Worm (Caenorhabditis elegans) whole organism, young adult: ENCODE measurements around the gene mboa-2.

Source experiments
- F23B12.7 ChIP-seq: sonication (generic microtip); optimal IDR thresholded peaks from 2 replicates; lab custom pipeline; 2017; ENCODE audit warnings: missing genetic modification characterization, mild to moderate bottlenecking, missing compliant biosample characterization, antibody characterized with exemption, moderate library complexity; ENCODE audit not compliant: insufficient read depth
- F33H1.4 ChIP-seq: fragments of 200-800 bp; sonication (Bioruptor generic); IDR thresholded peaks from 2 replicates; pipeline ENCODE4 v1.3.6; 2022; ENCODE audit warnings: missing genetic modification reagents, missing genetic modification characterization, missing compliant biosample characterization
- F39B2.1 ChIP-seq: fragments of 200-800 bp; sonication (Bioruptor generic); IDR thresholded peaks from 2 replicates; pipeline ENCODE4 v1.3.6; 2022; ENCODE audit warnings: missing genetic modification reagents, missing genetic modification characterization, missing compliant biosample characterization
- F49E8.2 ChIP-seq: sonication (generic microtip); optimal IDR thresholded peaks from 3 replicates; lab custom pipeline; 2017; ENCODE audit warnings: missing genetic modification characterization, mild to moderate bottlenecking, missing compliant biosample characterization, antibody characterized with exemption, moderate library complexity; ENCODE audit not compliant: insufficient read depth
- F52B5.7 ChIP-seq: sonication (generic microtip); optimal IDR thresholded peaks from 2 replicates; lab custom pipeline; 2016; ENCODE audit warnings: mild to moderate bottlenecking, missing genetic modification characterization, missing compliant biosample characterization
- T26A5.8 ChIP-seq: sonication (generic microtip); optimal IDR thresholded peaks from 2 replicates; lab custom pipeline; 2016; ENCODE audit warnings: missing genetic modification characterization, missing compliant biosample characterization
- Y53F4B.3 ChIP-seq: fragments of 200-800 bp; sonication (Bioruptor generic); IDR thresholded peaks from 2 replicates; pipeline ENCODE4 v1.3.6; 2022; ENCODE audit warnings: missing genetic modification reagents, missing genetic modification characterization, missing compliant biosample characterization
- Y56A3A.18 ChIP-seq: fragments of 200-800 bp; sonication (Bioruptor generic); IDR thresholded peaks from 2 replicates; pipeline ENCODE4 v1.3.6; 2022; ENCODE audit warnings: missing genetic modification reagents, missing genetic modification characterization, missing compliant biosample characterization
- aptf-3 ChIP-seq: fragments of 200-800 bp; sonication (Bioruptor generic); IDR thresholded peaks from 2 replicates; pipeline ENCODE4 v1.3.6; 2022; ENCODE audit warnings: missing genetic modification characterization, missing compliant biosample characterization
- atf-7 ChIP-seq: sonication (generic microtip); optimal IDR thresholded peaks from 2 replicates; lab custom pipeline; 2017; ENCODE audit warnings: mild to moderate bottlenecking, missing genetic modification characterization, missing compliant biosample characterization
- attf-3 ChIP-seq: fragments of 200-800 bp; sonication (Bioruptor generic); conservative IDR thresholded peaks from 2 replicates; pipeline ENCODE4 v1.3.6; 2022; ENCODE audit warnings: missing genetic modification reagents, missing genetic modification characterization, missing compliant biosample characterization
- bed-1 ChIP-seq: fragments of 200-800 bp; sonication (Bioruptor generic); IDR thresholded peaks from 2 replicates; pipeline ENCODE4 v1.3.6; 2022; ENCODE audit warnings: missing genetic modification reagents, missing genetic modification characterization, missing compliant biosample characterization
- bed-2 ChIP-seq: fragments of 200-800 bp; sonication (Bioruptor generic); IDR thresholded peaks from 2 replicates; pipeline ENCODE4 v1.3.6; 2022; ENCODE audit warnings: missing genetic modification reagents, missing genetic modification characterization, missing compliant biosample characterization
- cebp-1 ChIP-seq, 2 experiments: fragments of 200-800 bp in 1 of 2; sonication (Bioruptor generic) in 1 of 2; sonication (generic microtip) in 1 of 2; IDR thresholded peaks in 1 of 2; optimal IDR thresholded peaks in 1 of 2; 2 replicates each; pipeline versions ENCODE4 v1.3.6 to Lab custom; 2017 to 2022; ENCODE audit warnings: missing compliant biosample characterization in 2 of 2, missing genetic modification characterization in 2 of 2, mild to moderate bottlenecking in 1 of 2, missing genetic modification reagents in 1 of 2, moderate library complexity in 1 of 2
- ceh-100 ChIP-seq: fragments of 200-800 bp; sonication (Bioruptor generic); IDR thresholded peaks from 2 replicates; pipeline ENCODE4 v1.3.6; 2022; ENCODE audit warnings: missing genetic modification reagents, missing genetic modification characterization, missing compliant biosample characterization
- ceh-40 ChIP-seq: fragments of 200-800 bp; sonication (Bioruptor generic); IDR thresholded peaks from 2 replicates; pipeline ENCODE4 v1.3.6; 2022; ENCODE audit warnings: missing genetic modification characterization, missing compliant biosample characterization
- ceh-79 ChIP-seq: sonication (generic microtip); optimal IDR thresholded peaks from 2 replicates; lab custom pipeline; 2017; ENCODE audit warnings: mild to moderate bottlenecking, missing genetic modification characterization, missing compliant biosample characterization
- dox-1 ChIP-seq: fragments of 200-800 bp; sonication (Bioruptor generic); IDR thresholded peaks from 2 replicates; pipeline ENCODE4 v1.3.6; 2022; ENCODE audit warnings: missing genetic modification reagents, missing genetic modification characterization, missing compliant biosample characterization
- dpff-1 ChIP-seq: sonication (generic microtip); optimal IDR thresholded peaks from 2 replicates; lab custom pipeline; 2017; ENCODE audit warnings: mild to moderate bottlenecking, missing genetic modification characterization, missing compliant biosample characterization
- dpl-1 ChIP-seq: fragments of 150-350 bp; optimal IDR thresholded peaks from 2 replicates; lab custom pipeline; 2014; ENCODE audit warnings: missing biosample characterization, missing genetic modification reagents, missing genetic modification characterization
- ekl-4 ChIP-seq: fragments of 200-800 bp; sonication (Bioruptor generic); IDR thresholded peaks from 2 replicates; pipeline ENCODE4 v1.3.6; 2022; ENCODE audit warnings: missing genetic modification reagents, missing genetic modification characterization, missing compliant biosample characterization
- hsf-1 ChIP-seq: fragments of 200-800 bp; sonication (Bioruptor generic); IDR thresholded peaks from 2 replicates; pipeline ENCODE4 v1.3.6; 2022; ENCODE audit warnings: missing genetic modification reagents, missing genetic modification characterization, missing compliant biosample characterization
- lin-26 ChIP-seq: fragments of 200-800 bp; sonication (Bioruptor generic); IDR thresholded peaks from 2 replicates; pipeline ENCODE4 v1.3.6; 2022; ENCODE audit warnings: missing genetic modification reagents, missing genetic modification characterization, missing compliant biosample characterization
- lin-35 ChIP-seq, 3 experiments: fragments of 150-350 bp in 2 of 3; sonication (generic microtip) in 1 of 3; optimal IDR thresholded peaks; 2 replicates each; lab custom pipeline; 2014 to 2018; ENCODE audit warnings: missing biosample characterization in 3 of 3, missing genetic modification characterization in 3 of 3, missing genetic modification reagents in 3 of 3
- lin-40 ChIP-seq: sonication (generic microtip); optimal IDR thresholded peaks from 2 replicates; lab custom pipeline; 2016; ENCODE audit warnings: missing genetic modification characterization, mild to moderate bottlenecking, missing compliant biosample characterization, missing genotype, missing genetic modification reagents
- lsl-1 ChIP-seq: fragments of 200-800 bp; sonication (Bioruptor generic); optimal IDR thresholded peaks from 2 replicates; lab custom pipeline; 2018; ENCODE audit warnings: mild to moderate bottlenecking, missing genetic modification characterization, moderate library complexity, missing compliant biosample characterization
- lsy-27 ChIP-seq: sonication (generic microtip); optimal IDR thresholded peaks from 2 replicates; lab custom pipeline; 2017; ENCODE audit warnings: missing genetic modification characterization, mild to moderate bottlenecking, missing compliant biosample characterization, antibody characterized with exemption, missing genotype, borderline replicate concordance; ENCODE audit not compliant: insufficient read depth
- mel-28 ChIP-seq: sonication (generic microtip); optimal IDR thresholded peaks from 2 replicates; lab custom pipeline; 2016; ENCODE audit warnings: borderline replicate concordance, mild to moderate bottlenecking, missing genetic modification characterization, missing compliant biosample characterization
- nfya-1 ChIP-seq: sonication (generic microtip); optimal IDR thresholded peaks from 2 replicates; lab custom pipeline; 2017; ENCODE audit warnings: antibody characterized with exemption, missing compliant biosample characterization, missing genetic modification characterization, borderline replicate concordance; ENCODE audit not compliant: insufficient read depth
- nhr-90 ChIP-seq: sonication (generic microtip); optimal IDR thresholded peaks from 2 replicates; lab custom pipeline; 2016; ENCODE audit warnings: missing genotype, mild to moderate bottlenecking, missing genetic modification characterization, missing compliant biosample characterization
- repo-1 ChIP-seq: sonication (generic microtip); optimal IDR thresholded peaks from 2 replicates; lab custom pipeline; 2017; ENCODE audit warnings: mild to moderate bottlenecking, missing genetic modification characterization, missing compliant biosample characterization
- sdz-38 ChIP-seq: sonication (generic microtip); optimal IDR thresholded peaks from 2 replicates; lab custom pipeline; 2016; ENCODE audit warnings: missing genotype, missing genetic modification characterization, missing compliant biosample characterization
- sea-2 ChIP-seq: fragments of 200-800 bp; sonication (Bioruptor generic); IDR thresholded peaks from 2 replicates; pipeline ENCODE4 v1.3.6; 2022; ENCODE audit warnings: missing genetic modification characterization, missing compliant biosample characterization
- snpc-1.3 ChIP-seq: sonication (generic microtip); optimal IDR thresholded peaks from 2 replicates; lab custom pipeline; 2017; ENCODE audit warnings: missing genetic modification characterization, mild to moderate bottlenecking, missing compliant biosample characterization, antibody characterized with exemption, moderate library complexity, missing genotype, missing genetic modification reagents; ENCODE audit not compliant: insufficient read depth
- snpc-3.4 ChIP-seq: sonication (generic microtip); optimal IDR thresholded peaks from 2 replicates; lab custom pipeline; 2017; ENCODE audit warnings: missing genetic modification characterization, mild to moderate bottlenecking, missing compliant biosample characterization, antibody characterized with exemption, moderate library complexity, missing genotype, missing genetic modification reagents
- tlf-1 ChIP-seq: fragments of 200-800 bp; sonication (Bioruptor generic); optimal IDR thresholded peaks from 2 replicates; lab custom pipeline; 2018; ENCODE audit warnings: mild to moderate bottlenecking, missing genetic modification characterization, missing compliant biosample characterization
- unc-130 ChIP-seq: sonication (generic microtip); optimal IDR thresholded peaks from 2 replicates; lab custom pipeline; 2016; ENCODE audit warnings: missing genetic modification reagents, missing genetic modification characterization, missing compliant biosample characterization
- zfh-2 ChIP-seq: fragments of 200-800 bp; sonication (Bioruptor generic); conservative IDR thresholded peaks from 2 replicates; pipeline ENCODE4 v1.3.6; 2022; ENCODE audit warnings: missing genetic modification reagents, missing genetic modification characterization, missing compliant biosample characterization
- zim-3 ChIP-seq: sonication (generic microtip); optimal IDR thresholded peaks from 2 replicates; lab custom pipeline; 2017; ENCODE audit warnings: mild to moderate bottlenecking, missing genetic modification characterization, moderate library complexity, missing compliant biosample characterization
- ztf-18 ChIP-seq: sonication (generic microtip); optimal IDR thresholded peaks from 2 replicates; lab custom pipeline; 2016; ENCODE audit warnings: missing genotype, mild to moderate bottlenecking, missing genetic modification characterization, missing compliant biosample characterization
- ztf-26 ChIP-seq: sonication (generic microtip); optimal IDR thresholded peaks from 2 replicates; lab custom pipeline; 2017; ENCODE audit warnings: missing genetic modification characterization, missing compliant biosample characterization

Gene mboa-2

DNA sequence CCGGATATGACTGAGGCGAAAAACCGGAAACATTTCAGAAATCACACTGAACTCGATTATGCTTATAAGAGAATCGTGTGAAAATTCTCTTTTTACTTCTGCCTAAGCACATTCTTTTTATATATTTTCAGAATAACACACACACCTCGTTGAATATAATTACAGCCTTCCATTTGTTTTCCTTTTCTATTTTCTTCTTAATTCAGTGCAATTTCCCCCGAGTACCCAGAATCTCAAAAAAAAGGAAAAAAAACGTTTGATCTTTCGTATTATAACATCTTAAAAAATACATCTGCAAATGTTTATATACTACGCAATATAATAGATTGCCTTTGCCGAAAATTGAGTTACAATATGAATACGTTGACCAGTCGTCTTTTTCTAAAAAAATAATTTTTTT is 9.5 kb upstream of the mboa-2 start:
- TF ChIP-seq bed-2 (GFP tag; lab: Robert Waterston, UW) (no peak), hsf-1 (GFP tag; lab: Robert Waterston, UW) (no peak), bed-1 (GFP tag; lab: Robert Waterston, UW) (no peak), T26A5.8 (tag; lab: Kevin White, UChicago) (no peak), ceh-100 (no peak), ceh-40 (GFP tag; lab: Robert Waterston, UW) (no peak), lin-26 (GFP tag; lab: Robert Waterston, UW) (no peak), F23B12.7 (tag; lab: Kevin White, UChicago) (no peak), dpl-1 (GFP tag; lab: Kevin White, UChicago) (no peak), snpc-3.4 (tag; lab: Kevin White, UChicago) (no peak)

DNA sequence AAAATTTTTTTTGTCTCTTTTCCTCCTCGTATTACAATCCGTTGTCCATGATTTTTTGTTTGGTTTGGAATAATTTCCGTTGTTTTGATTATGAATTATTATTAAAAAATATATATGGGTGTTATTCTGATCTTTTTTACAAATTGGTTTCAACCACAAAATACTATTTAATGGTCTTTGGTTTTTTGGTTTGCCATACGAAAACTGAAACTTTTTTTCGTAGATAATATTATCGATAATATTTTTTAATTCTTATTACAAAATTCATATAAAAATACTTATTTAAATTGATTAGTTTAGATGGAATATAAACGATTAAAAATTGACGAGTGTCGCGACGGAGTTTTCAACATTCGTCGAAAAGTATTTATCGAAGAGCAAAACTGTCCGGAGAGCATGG is 4.9 kb upstream of the mboa-2 start, which contains the start of gene jmjd-5:
Gene jmjd-5, plus strand, starts transcription at position 301 of the 400 bp plus-strand sequence.
- TF ChIP-seq lsy-27 (tag; lab: Kevin White, UChicago), result no peak
- TF ChIP-seq repo-1 (tag; lab: Kevin White, UChicago), result no peak
- TF ChIP-seq F49E8.2 (tag; lab: Kevin White, UChicago), result no peak
- no peak for TF ChIP-seq dpff-1 (tag; lab: Kevin White, UChicago)
- TF ChIP-seq ztf-18 (tag; lab: Kevin White, UChicago), result no peak
- no peak for TF ChIP-seq unc-130 (GFP tag; lab: Kevin White, UChicago)
- no peak for TF ChIP-seq ztf-26
- TF ChIP-seq Y56A3A.18, result no peak
- TF ChIP-seq, all 124 proteins: peak for 0

DNA sequence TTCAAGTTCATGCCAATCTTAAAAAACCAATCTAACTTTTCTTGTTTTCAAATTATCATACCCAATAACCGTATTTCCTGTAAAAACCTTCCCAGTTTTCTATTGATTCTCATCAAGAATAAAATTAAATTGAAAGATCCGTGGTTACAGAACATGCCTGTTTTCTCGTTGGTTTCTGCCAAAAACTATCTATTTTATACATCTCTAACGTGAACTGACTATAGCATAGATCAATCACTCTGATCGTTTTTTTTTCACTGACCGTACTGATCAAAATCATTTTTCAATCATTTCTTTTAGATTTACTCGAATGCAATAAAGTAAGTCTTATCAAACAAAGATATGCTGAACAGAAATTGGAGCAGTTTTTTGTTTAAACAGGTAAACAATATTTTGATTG is 2.6 kb upstream of the mboa-2 start, which contains the start of gene C06H2.2:
Gene C06H2.2, plus strand, starts transcription at position 301 of the 400 bp plus-strand sequence.
- TF ChIP-seq tlf-1 (GFP tag; lab: Kevin White, UChicago), result no peak
- TF ChIP-seq, all 124 proteins: peak for 0

DNA sequence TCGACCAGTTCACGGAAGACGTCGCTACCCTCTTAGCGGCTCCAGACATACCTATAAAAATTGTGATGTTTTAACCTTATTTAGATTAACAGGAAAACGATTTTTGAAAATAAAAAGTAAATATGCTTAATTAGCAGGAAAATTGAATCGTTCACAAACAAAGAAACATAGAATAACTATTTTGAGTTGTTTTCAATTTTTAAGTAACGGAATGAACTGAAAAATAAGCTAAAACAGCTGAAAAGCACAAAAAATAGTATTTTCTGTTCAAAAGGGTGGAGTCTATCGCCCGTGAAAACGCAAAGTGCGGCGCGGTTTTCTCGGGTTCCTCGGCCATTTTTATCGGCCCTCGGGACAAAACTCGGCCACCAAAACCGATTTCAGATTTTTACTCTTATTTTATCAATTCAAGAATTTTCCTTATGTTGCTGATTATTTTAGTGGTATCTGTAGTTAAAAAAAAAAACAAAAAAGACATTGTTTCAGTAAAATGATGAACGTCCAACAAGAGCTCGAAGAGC is 1.6 kb upstream of the mboa-2 start, which contains the start of the genes atp-5 and lmtr-3:
Gene atp-5, minus strand, starts transcription at position 51 of the 521 bp plus-strand sequence.
Gene lmtr-3, plus strand, starts transcription at position 370 of the 521 bp plus-strand sequence.
- no peak for TF ChIP-seq sdz-38 (tag; lab: Kevin White, UChicago)
- no peak for TF ChIP-seq F39B2.1 (GFP tag; lab: Robert Waterston, UW)
- TF ChIP-seq lsy-27 (tag; lab: Kevin White, UChicago), result no peak
- TF ChIP-seq nhr-90 (tag; lab: Kevin White, UChicago), result no peak
- TF ChIP-seq ceh-79 (tag; lab: Kevin White, UChicago), result no peak
- peak; percentile 63; the same call in 1 of the 2 replicates for TF ChIP-seq attf-3
- TF ChIP-seq F52B5.7 (tag; lab: Kevin White, UChicago), result no peak
- no peak for TF ChIP-seq Y53F4B.3 (GFP tag; lab: Robert Waterston, UW)
- TF ChIP-seq F33H1.4 (GFP tag; lab: Robert Waterston, UW), result peak; percentile 31; the same call in 1 of the 2 replicates
- no peak for TF ChIP-seq zfh-2 (GFP tag; lab: Robert Waterston, UW)
- TF ChIP-seq dox-1 (GFP tag; lab: Robert Waterston, UW), result peak; percentile 93
- peak; percentile 51 for TF ChIP-seq lsl-1 (GFP tag; lab: Kevin White, UChicago)
- TF ChIP-seq atf-7 (tag; lab: Kevin White, UChicago), result no peak
- peak; percentile 28 for TF ChIP-seq zim-3
- TF ChIP-seq F23B12.7 (tag; lab: Kevin White, UChicago), result peak; percentile 34
- TF ChIP-seq mel-28 (tag; lab: Kevin White, UChicago), result no peak
- no peak for TF ChIP-seq nfya-1 (tag; lab: Kevin White, UChicago)
- peak; percentile 64 for TF ChIP-seq cebp-1 (GFP tag; IDR thresholded peaks at IDR 0.05; lab: Robert Waterston, UW)
- peak; percentile 63 for TF ChIP-seq cebp-1 (tag; optimal IDR thresholded peaks at IDR 0.05; lab: Kevin White, UChicago)
- peak in 1 of 3 experiments; percentile 24 for TF ChIP-seq lin-35 (GFP tag; optimal IDR thresholded peaks at IDR 0.05; lab: Kevin White, UChicago)
- no peak for TF ChIP-seq sea-2 (GFP tag; lab: Robert Waterston, UW)
- TF ChIP-seq snpc-1.3 (tag; lab: Kevin White, UChicago), result peak; percentile 68
- TF ChIP-seq lin-40 (tag; lab: Kevin White, UChicago), result peak; percentile 28
- TF ChIP-seq lin-26 (GFP tag; lab: Robert Waterston, UW), result peak; percentile 33; the same call in 1 of the 2 replicates
- no peak for TF ChIP-seq T26A5.8 (tag; lab: Kevin White, UChicago)
- no peak for TF ChIP-seq ekl-4 (GFP tag; lab: Robert Waterston, UW)
- TF ChIP-seq bed-1 (GFP tag; lab: Robert Waterston, UW), result no peak
- TF ChIP-seq aptf-3 (GFP tag; lab: Robert Waterston, UW), result no peak
